1 worm cellular context compared by ENCODE assay signal in genomic region chrX:9161253-9161904, ce11.
TF ChIP-seq lines count a peak whose summit lies in the region.

No protein-coding gene starts in this region.

TF ChIP-seq in whole organism, L2 larva, 48 proteins besides CTCF, POLR2A, EP300 and RAD21 (continued from another document):
- no peak for TF ChIP-seq crh-2 (tag; optimal IDR thresholded peaks at IDR 0.05; lab: Kevin White, UChicago)
- TF ChIP-seq sma-9 (GFP tag; optimal IDR thresholded peaks at IDR 0.05; lab: Kevin White, UChicago): peak; percentile 52
- TF ChIP-seq sma-9 (tag; optimal IDR thresholded peaks at IDR 0.05; lab: Kevin White, UChicago): no peak
